Worm (Caenorhabditis elegans) whole organism, late embryonic: ENCODE data around the gene cls-1.

Source experiments
- C08G9.2 ChIP-seq: sonication (generic microtip); optimal IDR thresholded peaks from 2 replicates; lab custom pipeline; 2016; ENCODE audit warnings: mild to moderate bottlenecking, missing genetic modification characterization, moderate library complexity, missing compliant biosample characterization
- F13H6.1 ChIP-seq: sonication (generic microtip); optimal IDR thresholded peaks from 2 replicates; lab custom pipeline; 2016; ENCODE audit warnings: missing genetic modification characterization, missing compliant biosample characterization
- K02D7.2 ChIP-seq: sonication (generic microtip); optimal IDR thresholded peaks from 2 replicates; lab custom pipeline; 2017; ENCODE audit warnings: mild to moderate bottlenecking, missing genetic modification characterization, missing compliant biosample characterization
- K09A11.1 ChIP-seq: sonication (generic microtip); optimal IDR thresholded peaks from 2 replicates; lab custom pipeline; 2017; ENCODE audit warnings: antibody characterized with exemption, mild to moderate bottlenecking, missing genetic modification characterization, missing compliant biosample characterization; ENCODE audit not compliant: insufficient read depth
- T23F11.4 ChIP-seq: fragments of 200-800 bp; sonication (Bioruptor generic); optimal IDR thresholded peaks from 2 replicates; lab custom pipeline; 2018; ENCODE audit warnings: mild to moderate bottlenecking, missing genetic modification characterization, missing compliant biosample characterization
- ama-1 ChIP-seq: fragments of 150-350 bp; optimal IDR thresholded peaks from 2 replicates; lab custom pipeline; 2014
- ceh-14 ChIP-seq: sonication (generic microtip); optimal IDR thresholded peaks from 2 replicates; lab custom pipeline; 2016; ENCODE audit warnings: missing genotype, missing genetic modification characterization, missing compliant biosample characterization
- ceh-18 ChIP-seq: sonication (generic microtip); optimal IDR thresholded peaks from 2 replicates; lab custom pipeline; 2016; ENCODE audit warnings: missing genetic modification characterization, missing compliant biosample characterization
- ceh-19 ChIP-seq: fragments of 200-800 bp; sonication (Bioruptor generic); optimal IDR thresholded peaks from 2 replicates; lab custom pipeline; 2018; ENCODE audit warnings: mild to moderate bottlenecking, missing genetic modification characterization, missing compliant biosample characterization
- ceh-2 ChIP-seq: sonication (generic microtip); optimal IDR thresholded peaks from 2 replicates; lab custom pipeline; 2016; ENCODE audit warnings: missing genotype, missing genetic modification characterization, missing compliant biosample characterization
- ceh-30 ChIP-seq: fragments of 150-350 bp; optimal IDR thresholded peaks from 2 replicates; lab custom pipeline; 2014; ENCODE audit warnings: missing biosample characterization, missing genetic modification characterization
- ceh-31 ChIP-seq: sonication (generic microtip); optimal IDR thresholded peaks from 2 replicates; lab custom pipeline; 2016; ENCODE audit warnings: missing genetic modification characterization, missing compliant biosample characterization
- ceh-34 ChIP-seq: sonication (generic microtip); optimal IDR thresholded peaks from 2 replicates; lab custom pipeline; 2016; ENCODE audit warnings: mild to moderate bottlenecking, missing genetic modification characterization, missing compliant biosample characterization
- ceh-9 ChIP-seq: sonication (generic microtip); optimal IDR thresholded peaks from 2 replicates; lab custom pipeline; 2016; ENCODE audit warnings: mild to moderate bottlenecking, missing genetic modification characterization, inconsistent platforms, missing compliant biosample characterization
- che-1 ChIP-seq: sonication (generic microtip); optimal IDR thresholded peaks from 2 replicates; lab custom pipeline; 2016; ENCODE audit warnings: mild to moderate bottlenecking, missing genetic modification characterization, missing compliant biosample characterization
- dmd-4 ChIP-seq: sonication (generic microtip); optimal IDR thresholded peaks from 2 replicates; lab custom pipeline; 2016; ENCODE audit warnings: borderline replicate concordance, missing genetic modification characterization, missing compliant biosample characterization
- dve-1 ChIP-seq: sonication (generic microtip); optimal IDR thresholded peaks from 2 replicates; lab custom pipeline; 2017; ENCODE audit warnings: antibody characterized with exemption, mild to moderate bottlenecking, missing genetic modification characterization, missing compliant biosample characterization
- elt-2 ChIP-seq: sonication (generic microtip); optimal IDR thresholded peaks from 2 replicates; lab custom pipeline; 2016; ENCODE audit warnings: missing genetic modification reagents, missing genetic modification characterization, missing compliant biosample characterization
- elt-4 ChIP-seq: sonication (generic microtip); optimal IDR thresholded peaks from 2 replicates; lab custom pipeline; 2016; ENCODE audit warnings: missing genetic modification characterization, missing compliant biosample characterization
- ets-4 ChIP-seq: sonication (generic microtip); optimal IDR thresholded peaks from 2 replicates; lab custom pipeline; 2016; ENCODE audit warnings: missing genetic modification characterization, missing compliant biosample characterization
- fkh-10 ChIP-seq: fragments of 150-350 bp; optimal IDR thresholded peaks from 2 replicates; lab custom pipeline; 2014; ENCODE audit warnings: missing biosample characterization, missing genetic modification reagents, missing genetic modification characterization
- fkh-6 ChIP-seq: sonication (generic microtip); optimal IDR thresholded peaks from 2 replicates; lab custom pipeline; 2016; ENCODE audit warnings: missing genetic modification characterization, missing compliant biosample characterization
- hlh-15 ChIP-seq: sonication (generic microtip); optimal IDR thresholded peaks from 2 replicates; lab custom pipeline; 2016; ENCODE audit warnings: missing genetic modification characterization, missing compliant biosample characterization
- hlh-30 ChIP-seq: sonication (generic microtip); optimal IDR thresholded peaks from 2 replicates; lab custom pipeline; 2017; ENCODE audit warnings: antibody characterized with exemption, missing genetic modification characterization, missing compliant biosample characterization; ENCODE audit not compliant: insufficient read depth
- hlh-8 ChIP-seq: sonication (generic microtip); optimal IDR thresholded peaks from 2 replicates; lab custom pipeline; 2016; ENCODE audit warnings: missing genotype, missing genetic modification characterization, missing compliant biosample characterization
- lin-11 ChIP-seq: fragments of 200-800 bp; sonication (Bioruptor generic); optimal IDR thresholded peaks from 2 replicates; lab custom pipeline; 2018; ENCODE audit warnings: mild to moderate bottlenecking, missing genetic modification characterization, missing compliant biosample characterization
- madf-2 ChIP-seq: sonication (generic microtip); optimal IDR thresholded peaks from 2 replicates; lab custom pipeline; 2017; ENCODE audit warnings: missing genetic modification characterization, missing compliant biosample characterization
- nfya-1 ChIP-seq: sonication (generic microtip); optimal IDR thresholded peaks from 2 replicates; lab custom pipeline; 2017; ENCODE audit warnings: missing genetic modification characterization, mild to moderate bottlenecking, missing compliant biosample characterization, antibody characterized with exemption, moderate library complexity
- nhr-232 ChIP-seq: sonication (generic microtip); optimal IDR thresholded peaks from 2 replicates; lab custom pipeline; 2016; ENCODE audit warnings: missing genetic modification characterization, missing compliant biosample characterization
- npax-4 ChIP-seq: sonication (generic microtip); optimal IDR thresholded peaks from 2 replicates; lab custom pipeline; 2016; ENCODE audit warnings: missing genetic modification characterization, missing compliant biosample characterization
- odd-2 ChIP-seq: sonication (generic microtip); optimal IDR thresholded peaks from 2 replicates; lab custom pipeline; 2017; ENCODE audit warnings: antibody characterized with exemption, mild to moderate bottlenecking, missing genetic modification characterization, missing compliant biosample characterization
- pat-9 ChIP-seq: fragments of 200-800 bp; sonication (Bioruptor generic); optimal IDR thresholded peaks from 2 replicates; lab custom pipeline; 2018; ENCODE audit warnings: mild to moderate bottlenecking, missing genetic modification characterization, moderate library complexity, missing compliant biosample characterization
- pha-2 ChIP-seq: sonication (generic microtip); optimal IDR thresholded peaks from 2 replicates; lab custom pipeline; 2017; ENCODE audit warnings: mild to moderate bottlenecking, missing genetic modification characterization, missing compliant biosample characterization
- pha-4 ChIP-seq: fragments of 150-350 bp; optimal IDR thresholded peaks from 2 replicates; lab custom pipeline; 2018; ENCODE audit warnings: missing biosample characterization, missing genetic modification reagents, missing genetic modification characterization
- pqm-1 ChIP-seq: sonication (generic microtip); optimal IDR thresholded peaks from 2 replicates; lab custom pipeline; 2016; ENCODE audit warnings: missing genetic modification characterization, missing compliant biosample characterization
- pros-1 ChIP-seq: fragments of 150-350 bp; optimal IDR thresholded peaks from 2 replicates; lab custom pipeline; 2014; ENCODE audit warnings: missing biosample characterization, missing genetic modification reagents, missing genetic modification characterization
- ref-2 ChIP-seq: sonication (generic microtip); optimal IDR thresholded peaks from 2 replicates; lab custom pipeline; 2016; ENCODE audit warnings: missing genetic modification characterization, missing compliant biosample characterization
- rnt-1 ChIP-seq: sonication (generic microtip); optimal IDR thresholded peaks from 2 replicates; lab custom pipeline; 2016; ENCODE audit warnings: missing genetic modification characterization, missing compliant biosample characterization
- sdc-2 ChIP-seq: sonication (generic microtip); optimal IDR thresholded peaks from 2 replicates; lab custom pipeline; 2016; ENCODE audit warnings: missing genotype, missing genetic modification characterization, missing compliant biosample characterization
- syd-9 ChIP-seq: sonication (generic microtip); optimal IDR thresholded peaks from 2 replicates; lab custom pipeline; 2016; ENCODE audit warnings: mild to moderate bottlenecking, missing genetic modification characterization, moderate library complexity, missing compliant biosample characterization
- tbx-2 ChIP-seq: sonication (generic microtip); optimal IDR thresholded peaks from 2 replicates; lab custom pipeline; 2016; ENCODE audit warnings: missing genetic modification characterization, missing compliant biosample characterization
- tbx-7 ChIP-seq: sonication (generic microtip); optimal IDR thresholded peaks from 2 replicates; lab custom pipeline; 2016; ENCODE audit warnings: missing genotype, missing genetic modification characterization, missing compliant biosample characterization
- ttx-3 ChIP-seq: sonication (generic microtip); optimal IDR thresholded peaks from 2 replicates; lab custom pipeline; 2016; ENCODE audit warnings: missing genetic modification reagents, missing genetic modification characterization, missing compliant biosample characterization
- unc-42 ChIP-seq: sonication (generic microtip); optimal IDR thresholded peaks from 2 replicates; lab custom pipeline; 2016; ENCODE audit warnings: missing genotype, missing genetic modification characterization, missing compliant biosample characterization
- unc-55 ChIP-seq: sonication (generic microtip); optimal IDR thresholded peaks from 2 replicates; lab custom pipeline; 2017; ENCODE audit warnings: missing biosample characterization, missing genetic modification reagents, missing genetic modification characterization
- unc-86 ChIP-seq: sonication (generic microtip); optimal IDR thresholded peaks from 2 replicates; lab custom pipeline; 2016; ENCODE audit warnings: missing genetic modification characterization, missing compliant biosample characterization
- zip-5 ChIP-seq: sonication (generic microtip); optimal IDR thresholded peaks from 2 replicates; lab custom pipeline; 2016; ENCODE audit warnings: missing genetic modification characterization, missing compliant biosample characterization
- ztf-16 ChIP-seq: sonication (generic microtip); optimal IDR thresholded peaks from 2 replicates; lab custom pipeline; 2017; ENCODE audit warnings: missing genetic modification characterization, missing compliant biosample characterization

Gene cls-1

ce11 chrIII:7498346-7498745 is 9.6 kb upstream of the cls-1 start:
- TF ChIP-seq pat-9 (no peak), ceh-34 (tag; lab: Kevin White, UChicago) (peak; percentile 71), tbx-2 (tag; lab: Kevin White, UChicago) (peak; percentile 65), hlh-8 (peak; percentile 56), dve-1 (tag; lab: Kevin White, UChicago) (peak; percentile 81), K02D7.2 (tag; lab: Kevin White, UChicago) (no peak), ceh-31 (tag; lab: Kevin White, UChicago) (peak; percentile 69), T23F11.4 (peak; percentile 16), odd-2 (tag; lab: Kevin White, UChicago) (no peak), ceh-9 (tag; lab: Kevin White, UChicago) (no peak), fkh-10 (no peak), pha-4 (tag; lab: Kevin White, UChicago) (no peak), ceh-14 (tag; lab: Kevin White, UChicago) (peak; percentile 50), ceh-30 (tag; lab: Kevin White, UChicago) (no peak), fkh-6 (no peak), ttx-3 (no peak), ceh-19 (GFP tag; lab: Kevin White, UChicago) (peak; percentile 25), che-1 (no peak), lin-11 (no peak), K09A11.1 (tag; lab: Kevin White, UChicago) (no peak), rnt-1 (peak; percentile 67), elt-2 (peak; percentile 89), zip-5 (tag; lab: Kevin White, UChicago) (no peak), ceh-18 (tag; lab: Kevin White, UChicago) (peak; percentile 81), F13H6.1 (tag; lab: Kevin White, UChicago) (no peak), pha-2 (no peak), ets-4 (tag; lab: Kevin White, UChicago) (peak; percentile 26), hlh-30 (tag; lab: Kevin White, UChicago) (peak; percentile 49), madf-2 (tag; lab: Kevin White, UChicago) (no peak), unc-42 (peak; percentile 62), nhr-232 (tag; lab: Kevin White, UChicago) (no peak), elt-4 (tag; lab: Kevin White, UChicago) (no peak), nfya-1 (tag; lab: Kevin White, UChicago) (peak; percentile 84), tbx-7 (tag; lab: Kevin White, UChicago) (no peak), pros-1 (no peak), pqm-1 (tag; lab: Kevin White, UChicago) (no peak), ztf-16 (tag; lab: Kevin White, UChicago) (no peak), unc-55 (GFP tag; lab: Kevin White, UChicago) (peak; percentile 71), npax-4 (no peak), dmd-4 (tag; lab: Kevin White, UChicago) (no peak), ref-2 (peak; percentile 71)

- TF ChIP-seq elt-2 (peak; percentile 21), ceh-30 (tag; lab: Kevin White, UChicago) (peak; percentile 73), unc-42 (peak; percentile 32), ztf-16 (tag; lab: Kevin White, UChicago) (no peak), hlh-15 (no peak), zip-5 (tag; lab: Kevin White, UChicago) (no peak), lin-11 (no peak), dmd-4 (tag; lab: Kevin White, UChicago) (no peak), F13H6.1 (tag; lab: Kevin White, UChicago) (no peak), ceh-2 (tag; lab: Kevin White, UChicago) (peak; percentile 14), hlh-8 (no peak), che-1 (no peak), ceh-9 (tag; lab: Kevin White, UChicago) (no peak), ref-2 (peak; percentile 40), sdc-2 (tag; lab: Kevin White, UChicago) (no peak), odd-2 (tag; lab: Kevin White, UChicago) (no peak), ceh-31 (tag; lab: Kevin White, UChicago) (peak; percentile 45), syd-9 (tag; lab: Kevin White, UChicago) (no peak), nfya-1 (tag; lab: Kevin White, UChicago) (peak; percentile 42), C08G9.2 (tag; lab: Kevin White, UChicago) (no peak), unc-86 (tag; lab: Kevin White, UChicago) (peak; percentile 4), ama-1 (lab: Kevin White, UChicago) (no peak)
Observed at ce11 chrIII:7499421-7499902, 8.5 kb upstream of the cls-1 start, which contains the start of the genes C07H6.9 and sap-140. Gene C07H6.9, minus strand, starts transcription at chrIII:7499471. Gene sap-140, plus strand, starts transcription at chrIII:7499738.
